Worm (Caenorhabditis elegans): ENCODE measurements around the gene T04A8.18.

Gene T04A8.18

DNA sequence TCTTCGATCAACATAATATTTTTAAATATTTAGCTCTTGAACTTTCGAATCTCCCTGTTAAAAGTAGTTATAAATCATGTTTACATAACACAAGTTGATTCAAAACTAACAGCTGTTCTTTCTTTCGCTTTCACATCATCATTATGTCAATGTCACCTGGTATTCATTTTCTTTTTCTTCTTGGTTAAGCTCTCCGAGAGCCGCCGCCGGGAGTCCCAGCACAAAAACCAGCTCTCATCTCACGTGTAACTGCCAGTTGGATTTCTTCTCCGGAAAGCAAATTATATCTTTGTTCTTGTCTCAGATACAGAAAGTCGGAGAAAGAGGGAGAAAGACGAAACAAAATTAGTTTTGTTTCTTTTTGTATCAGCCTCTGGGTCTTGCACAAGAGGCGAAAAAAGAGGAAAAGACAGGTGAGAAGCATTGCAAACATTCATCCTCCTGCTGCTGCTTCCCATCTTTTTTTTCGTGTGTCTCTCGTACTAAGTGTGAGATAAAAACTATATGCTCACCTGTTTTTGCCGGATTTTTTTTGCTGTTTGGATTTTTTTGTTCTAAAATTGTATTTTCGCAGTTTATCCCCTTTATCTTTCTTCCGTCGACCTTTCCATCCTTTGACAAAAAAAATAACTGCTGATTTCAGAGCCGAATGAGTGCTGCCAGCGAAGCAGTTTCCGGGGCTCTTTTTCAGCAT, 22.4 kb downstream of the T04A8.18 start, which contains the start of gene F17C8.3:
TSS of gene F17C8.3 (plus strand) at position 644 of the 694 bp plus-strand sequence.
- peak; percentile 32 for TF ChIP-seq mab-5 (tag; optimal IDR thresholded peaks at IDR 0.05)
- TF ChIP-seq blmp-1 (tag; optimal IDR thresholded peaks at IDR 0.05; ENCODE audit: insufficient read depth) = no peak
- peak; percentile 15 for TF ChIP-seq nhr-129 (tag; optimal IDR thresholded peaks at IDR 0.05)
- TF ChIP-seq Y55F3AM.14 (GFP tag; optimal IDR thresholded peaks at IDR 0.05) = no peak
- TF ChIP-seq C34F6.9 (tag; optimal IDR thresholded peaks at IDR 0.05) = peak; percentile 47
- TF ChIP-seq nhr-12 (tag; optimal IDR thresholded peaks at IDR 0.05) = no peak
- TF ChIP-seq nhr-237 (tag; optimal IDR thresholded peaks at IDR 0.05) = no peak
- TF ChIP-seq peb-1 (tag; optimal IDR thresholded peaks at IDR 0.05) = no peak
- no peak for TF ChIP-seq ama-1 (optimal IDR thresholded peaks at IDR 0.05)
- TF ChIP-seq unc-39 (tag; optimal IDR thresholded peaks at IDR 0.05) = no peak
- TF ChIP-seq lsy-2 (tag; optimal IDR thresholded peaks at IDR 0.05) = peak in 1 of 2 experiments; percentile 56
- no peak for TF ChIP-seq lin-13 (GFP tag; optimal IDR thresholded peaks at IDR 0.05)
- no peak for TF ChIP-seq fos-1 (tag; optimal IDR thresholded peaks at IDR 0.05)
- no peak for TF ChIP-seq aly-2 (tag; optimal IDR thresholded peaks at IDR 0.05)
- no peak for TF ChIP-seq snpc-4 (tag; optimal IDR thresholded peaks at IDR 0.05)
- no peak for TF ChIP-seq zag-1 (tag; optimal IDR thresholded peaks at IDR 0.05)
- TF ChIP-seq F13H6.1 (tag; optimal IDR thresholded peaks at IDR 0.05) = peak; percentile 73
- peak; percentile 56 for TF ChIP-seq sma-9 (GFP tag; optimal IDR thresholded peaks at IDR 0.05)
- no peak for TF ChIP-seq sma-9 (tag; optimal IDR thresholded peaks at IDR 0.05)

ce11 chrIII:4734056-4734455, 25.0 kb downstream of the T04A8.18 start, which contains the start of gene F17C8.9:
Gene F17C8.9 (plus strand): TSS chrIII:4734356.
- TF ChIP-seq R02D3.7 (tag; optimal IDR thresholded peaks at IDR 0.05) (no peak), dmd-4 (tag; optimal IDR thresholded peaks at IDR 0.05) (no peak), elt-1 (tag; optimal IDR thresholded peaks at IDR 0.05) (no peak), ceh-82 (tag; optimal IDR thresholded peaks at IDR 0.05) (no peak), snpc-4 (tag; optimal IDR thresholded peaks at IDR 0.05) (no peak), Y55F3AM.14 (GFP tag; optimal IDR thresholded peaks at IDR 0.05) (no peak), lin-11 (tag; optimal IDR thresholded peaks at IDR 0.05) (no peak), unc-39 (tag; optimal IDR thresholded peaks at IDR 0.05) (no peak), nhr-77 (tag; optimal IDR thresholded peaks at IDR 0.05) (no peak), unc-62 (GFP tag; optimal IDR thresholded peaks at IDR 0.05) (no peak), blmp-1 (tag; optimal IDR thresholded peaks at IDR 0.05; ENCODE audit: insufficient read depth) (no peak), mdl-1 (tag; optimal IDR thresholded peaks at IDR 0.05) (no peak), nhr-25 (tag; optimal IDR thresholded peaks at IDR 0.05) (no peak), nhr-10 (tag; optimal IDR thresholded peaks at IDR 0.05) (no peak), nhr-23 (tag; optimal IDR thresholded peaks at IDR 0.05) (no peak), nhr-6 (tag; optimal IDR thresholded peaks at IDR 0.05) (no peak), gmeb-1 (tag; optimal IDR thresholded peaks at IDR 0.05) (no peak)

DNA sequence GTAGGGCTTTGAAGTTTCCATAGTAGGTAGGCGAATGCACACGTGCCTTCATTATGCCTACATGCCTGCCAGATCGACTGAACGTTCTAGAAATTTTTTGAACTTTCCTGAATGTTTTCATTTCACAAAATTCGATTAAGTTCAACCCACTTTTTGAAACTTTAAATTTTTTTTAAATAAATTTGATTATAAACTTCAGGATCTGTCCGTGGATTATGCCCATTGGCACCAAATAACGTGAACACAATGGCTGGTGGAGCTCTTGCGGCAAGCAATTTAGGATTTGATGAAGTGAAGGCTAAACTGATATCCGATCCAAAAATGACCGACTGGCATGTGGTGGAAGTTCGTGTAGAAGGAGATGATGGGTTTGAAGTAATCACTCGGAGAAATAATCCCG, 26.4 kb downstream of the T04A8.18 start, which contains the start of gene F17C8.7:
TSS of gene F17C8.7 (plus strand) at position 301 of the 400 bp plus-strand sequence.
- TF ChIP-seq ceh-82 (tag; optimal IDR thresholded peaks at IDR 0.05) = no peak
- TF ChIP-seq peb-1 (tag; optimal IDR thresholded peaks at IDR 0.05) = no peak
- no peak for TF ChIP-seq crh-2 (tag; optimal IDR thresholded peaks at IDR 0.05)
- no peak for TF ChIP-seq nhr-10 (tag; optimal IDR thresholded peaks at IDR 0.05)
- no peak for TF ChIP-seq unc-39 (tag; optimal IDR thresholded peaks at IDR 0.05)
- TF ChIP-seq nhr-237 (tag; optimal IDR thresholded peaks at IDR 0.05) = no peak
- TF ChIP-seq egl-27 (tag; optimal IDR thresholded peaks at IDR 0.05) = no peak
- no peak for TF ChIP-seq lsy-2 (tag; optimal IDR thresholded peaks at IDR 0.05)
- no peak for TF ChIP-seq skn-1 (tag; optimal IDR thresholded peaks at IDR 0.05)
- TF ChIP-seq unc-55 (GFP tag; optimal IDR thresholded peaks at IDR 0.05) = no peak
- no peak for TF ChIP-seq ztf-4 (tag; optimal IDR thresholded peaks at IDR 0.05)
- no peak for TF ChIP-seq nhr-23 (tag; optimal IDR thresholded peaks at IDR 0.05)
- TF ChIP-seq aly-2 (tag; optimal IDR thresholded peaks at IDR 0.05) = no peak
- TF ChIP-seq mab-5 (tag; optimal IDR thresholded peaks at IDR 0.05) = no peak
- TF ChIP-seq lin-13 (GFP tag; optimal IDR thresholded peaks at IDR 0.05) = no peak
- TF ChIP-seq F13H6.1 (tag; optimal IDR thresholded peaks at IDR 0.05) = no peak
- TF ChIP-seq dmd-4 (tag; optimal IDR thresholded peaks at IDR 0.05) = no peak
- no peak for TF ChIP-seq sem-4 (tag; optimal IDR thresholded peaks at IDR 0.05)
- no peak for TF ChIP-seq gmeb-1 (tag; optimal IDR thresholded peaks at IDR 0.05)
